Fruit fly (Drosophila melanogaster): ENCODE data around the gene fy.

fy gene

DNA sequence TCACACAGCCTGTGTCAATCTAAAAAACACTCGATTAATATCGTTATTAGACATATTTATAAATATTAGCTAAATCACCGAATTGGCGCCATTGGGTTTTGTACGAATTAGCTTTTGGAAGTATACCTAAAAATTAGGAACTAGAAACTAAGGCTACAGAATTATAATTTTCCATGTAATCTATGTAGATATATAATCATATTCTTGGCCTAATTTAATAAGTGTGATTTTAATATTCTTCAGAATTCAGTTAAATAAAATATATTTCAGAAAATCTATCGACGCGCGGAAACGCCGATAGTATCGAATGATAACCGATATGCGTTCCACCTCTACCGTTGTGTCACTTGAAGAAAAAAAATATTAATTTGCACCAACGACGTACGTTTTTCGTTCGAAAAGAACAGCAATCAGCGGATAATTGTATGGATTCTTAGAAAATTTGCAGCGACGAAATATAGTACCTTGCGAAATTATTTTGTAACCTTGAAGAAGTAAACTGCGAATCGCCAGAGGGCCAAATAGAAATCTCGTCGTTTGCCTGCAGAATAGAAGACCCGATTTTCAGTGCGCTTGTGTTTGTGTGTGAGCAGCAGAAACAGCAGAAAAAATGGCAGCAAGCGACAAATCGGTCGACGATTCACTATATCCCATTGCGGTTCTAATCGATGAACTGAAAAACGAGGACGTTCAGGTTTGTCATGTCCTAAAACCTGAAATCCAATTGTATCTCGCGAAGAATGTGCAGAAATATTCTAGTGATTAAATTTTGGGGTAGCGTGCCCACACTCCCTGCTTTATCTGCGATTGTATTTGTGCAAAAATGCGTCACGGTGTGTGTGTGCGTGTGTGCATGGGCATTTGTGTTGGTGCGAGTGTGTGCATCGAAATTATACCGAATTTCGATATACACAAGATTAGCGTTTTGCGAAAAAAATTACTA, 37.1 kb downstream of the fy start, which contains the start of gene Pp2A-29B (continued):
- TF ChIP-seq amos (GFP tag; IDR thresholded peaks at IDR 0.05; ENCODE audit: partially characterized antibody) (peak; percentile 98), CG2875 (GFP tag; optimal IDR thresholded peaks at IDR 0.05) (no peak), gcm (GFP tag; optimal IDR thresholded peaks at IDR 0.05) (no peak), CG4424 (GFP tag; optimal IDR thresholded peaks at IDR 0.05) (peak; percentile 38), esg (GFP tag; conservative IDR thresholded peaks at IDR 0.05) (no peak), Ets97D (GFP tag; optimal IDR thresholded peaks at IDR 0.05) (peak; percentile 31), NC2α (GFP tag; optimal IDR thresholded peaks at IDR 0.05) (no peak), D (optimal IDR thresholded peaks at IDR 0.05) (no peak), D (GFP tag; optimal IDR thresholded peaks at IDR 0.05) (no peak), ab (GFP tag; optimal IDR thresholded peaks at IDR 0.05) (no peak), kah (GFP tag; optimal IDR thresholded peaks at IDR 0.05) (no peak), CG6654 (GFP tag; optimal IDR thresholded peaks at IDR 0.05) (no peak), CG1832 (GFP tag; optimal IDR thresholded peaks at IDR 0.05) (no peak), CG5953 (GFP tag; IDR thresholded peaks at IDR 0.05) (no peak), Ravus (GFP tag; IDR thresholded peaks at IDR 0.05) (no peak), vfl (GFP tag; optimal IDR thresholded peaks at IDR 0.05) (peak; percentile 32), bbx (GFP tag; IDR thresholded peaks at IDR 0.05; ENCODE audit: partially characterized antibody) (peak; percentile 98), CG8478 (optimal IDR thresholded peaks at IDR 0.05) (peak; percentile 84), Bgb (GFP tag; IDR thresholded peaks at IDR 0.05; ENCODE audit: partially characterized antibody) (peak; percentile 97), CG2129 (GFP tag; IDR thresholded peaks at IDR 0.05; ENCODE audit: partially characterized antibody) (peak; percentile 99), sob (GFP tag; IDR thresholded peaks at IDR 0.05) (0 out of 2 replicates have a peak, but pooled peaks have one; percentile 30), chm (GFP tag; IDR thresholded peaks at IDR 0.05) (no peak), CG10654 (GFP tag; optimal IDR thresholded peaks at IDR 0.05) (no peak), nerfin-2 (GFP tag; IDR thresholded peaks at IDR 0.05; ENCODE audit: partially characterized antibody) (peak; percentile 98), CG1529 (GFP tag; optimal IDR thresholded peaks at IDR 0.05) (no peak), CG11560 (tag; IDR thresholded peaks at IDR 0.05) (peak; percentile 89), dimm (GFP tag; IDR thresholded peaks at IDR 0.05) (no peak), CG43689 (GFP tag; IDR thresholded peaks at IDR 0.05) (no peak), Mes4 (GFP tag; optimal IDR thresholded peaks at IDR 0.05) (no peak), grau (tag; optimal IDR thresholded peaks at IDR 0.05) (peak; percentile 45), scrt (GFP tag; optimal IDR thresholded peaks at IDR 0.05) (peak; percentile 22), Side (GFP tag; optimal IDR thresholded peaks at IDR 0.05) (no peak), wor (GFP tag; IDR thresholded peaks at IDR 0.05) (no peak), CG17829 (tag; optimal IDR thresholded peaks at IDR 0.05) (peak; percentile 53), CG14667 (GFP tag; IDR thresholded peaks at IDR 0.05) (no peak), sr (GFP tag; IDR thresholded peaks at IDR 0.05) (no peak), az2 (GFP tag; optimal IDR thresholded peaks at IDR 0.05) (peak; percentile 3), hb (GFP tag; IDR thresholded peaks at IDR 0.05; ENCODE audit: partially characterized antibody) (peak; percentile 99), zf30C (GFP tag; optimal IDR thresholded peaks at IDR 0.05) (peak; percentile 10), CG4707 (GFP tag; optimal IDR thresholded peaks at IDR 0.05) (no peak), CG32767 (GFP tag; IDR thresholded peaks at IDR 0.05) (peak; percentile 33; the same call in 1 of the 2 replicates), klu (GFP tag; IDR thresholded peaks at IDR 0.05) (peak; percentile 45; the same call in 1 of the 2 replicates), pros (GFP tag; optimal IDR thresholded peaks at IDR 0.05) (no peak), mirr (GFP tag; optimal IDR thresholded peaks at IDR 0.05) (no peak), tap (tag; optimal IDR thresholded peaks at IDR 0.05) (no peak), CG8359 (GFP tag; optimal IDR thresholded peaks at IDR 0.05; ENCODE audit: borderline replicate concordance) (no peak), nmo (GFP tag; optimal IDR thresholded peaks at IDR 0.05) (peak; percentile 78), sima (GFP tag; optimal IDR thresholded peaks at IDR 0.05) (no peak), CG17802 (tag; optimal IDR thresholded peaks at IDR 0.05) (no peak)
